Worm (Caenorhabditis elegans) whole organism, L4 larva: ENCODE results near the gene rgs-5.

ENCODE experiments used
- D1046.2 ChIP-seq: fragments of 200-800 bp; sonication (Bioruptor generic); IDR thresholded peaks from 2 replicates; pipeline ENCODE4 v1.3.6; 2022; ENCODE audit warnings: missing genetic modification characterization, missing compliant biosample characterization
- F37D6.2 ChIP-seq: sonication (generic microtip); optimal IDR thresholded peaks from 2 replicates; lab custom pipeline; 2016; ENCODE audit warnings: mild to moderate bottlenecking, missing genetic modification characterization, missing compliant biosample characterization
- F44E2.7 ChIP-seq: fragments of 200-800 bp; sonication (Bioruptor generic); IDR thresholded peaks from 2 replicates; pipeline ENCODE4 v2.1.2; 2022; ENCODE audit warnings: missing genetic modification characterization, missing compliant biosample characterization
- F49E8.2 ChIP-seq: sonication (generic microtip); optimal IDR thresholded peaks from 2 replicates; lab custom pipeline; 2016; ENCODE audit warnings: missing compliant biosample characterization, mild to moderate bottlenecking, missing genetic modification characterization, borderline replicate concordance
- T20F7.1 ChIP-seq: fragments of 200-800 bp; sonication (Bioruptor generic); optimal IDR thresholded peaks from 2 replicates; lab custom pipeline; 2018; ENCODE audit warnings: mild to moderate bottlenecking, missing genetic modification characterization, missing compliant biosample characterization
- T26A8.4 ChIP-seq: fragments of 200-800 bp; sonication (Bioruptor generic); IDR thresholded peaks from 2 replicates; pipeline ENCODE4 v1.3.6; 2022; ENCODE audit warnings: missing genetic modification characterization, missing compliant biosample characterization
- Y105C5A.15 ChIP-seq: fragments of 200-800 bp; sonication (Bioruptor generic); IDR thresholded peaks from 2 replicates; pipeline ENCODE4 v1.3.6; 2022; ENCODE audit warnings: missing genetic modification characterization, missing compliant biosample characterization
- Y48G9A.11 ChIP-seq: fragments of 200-800 bp; sonication (Bioruptor generic); IDR thresholded peaks from 2 replicates; pipeline ENCODE4 v1.3.6; 2022; ENCODE audit warnings: missing genetic modification reagents, missing genetic modification characterization, missing compliant biosample characterization
- Y5F2A.4 ChIP-seq: fragments of 200-800 bp; sonication (Bioruptor generic); optimal IDR thresholded peaks from 2 replicates; lab custom pipeline; 2018; ENCODE audit warnings: mild to moderate bottlenecking, missing genetic modification characterization, missing compliant biosample characterization
- ZK337.2 ChIP-seq: fragments of 200-800 bp; sonication (Bioruptor generic); IDR thresholded peaks from 2 replicates; pipeline ENCODE4 v1.3.6; 2022; ENCODE audit warnings: missing genetic modification reagents, missing genetic modification characterization, missing compliant biosample characterization
- aha-1 ChIP-seq: fragments of 150-350 bp; peaks from one replicate; lab custom pipeline; 2014; ENCODE audit warnings: missing biosample characterization, missing genetic modification characterization
- arid-1 ChIP-seq: fragments of 200-800 bp; sonication (Bioruptor generic); conservative IDR thresholded peaks from 2 replicates; pipeline ENCODE4 v1.3.6; 2022; ENCODE audit warnings: missing genetic modification reagents, missing genetic modification characterization, missing compliant biosample characterization
- ceh-28 ChIP-seq: fragments of 150-350 bp; optimal IDR thresholded peaks from 2 replicates; lab custom pipeline; 2014; ENCODE audit warnings: missing biosample characterization, missing genetic modification reagents, missing genetic modification characterization
- ceh-32 ChIP-seq: sonication (generic microtip); optimal IDR thresholded peaks from 2 replicates; lab custom pipeline; 2016; ENCODE audit warnings: mild to moderate bottlenecking, missing genetic modification characterization, missing compliant biosample characterization; ENCODE audit not compliant: poor library complexity
- ceh-44 ChIP-seq: fragments of 200-800 bp; sonication (Bioruptor generic); IDR thresholded peaks from 2 replicates; pipeline ENCODE4 v1.3.6; 2022; ENCODE audit warnings: missing genetic modification reagents, missing genetic modification characterization, missing compliant biosample characterization
- ces-1 ChIP-seq: fragments of 150-350 bp; sonication (generic microtip); optimal IDR thresholded peaks from 4 replicates; lab custom pipeline; 2014; ENCODE audit warnings: missing biosample characterization, missing genetic modification reagents, missing genetic modification characterization
- cey-2 ChIP-seq: sonication (generic microtip); optimal IDR thresholded peaks from 3 replicates; lab custom pipeline; 2017; ENCODE audit warnings: missing genetic modification characterization, mild to moderate bottlenecking, missing compliant biosample characterization, antibody characterized with exemption, borderline replicate concordance; ENCODE audit not compliant: insufficient read depth
- ctbp-1 ChIP-seq: fragments of 200-800 bp; sonication (Bioruptor generic); IDR thresholded peaks from 2 replicates; pipeline ENCODE4 v1.3.6; 2022; ENCODE audit warnings: missing genetic modification reagents, missing genetic modification characterization, missing compliant biosample characterization
- daf-19 ChIP-seq: fragments of 200-800 bp; sonication (Bioruptor generic); conservative IDR thresholded peaks from 2 replicates; pipeline ENCODE4 v1.3.6; 2022; ENCODE audit warnings: missing genetic modification characterization, missing compliant biosample characterization
- dmd-6 ChIP-seq: fragments of 200-800 bp; sonication (Bioruptor generic); IDR thresholded peaks from 2 replicates; pipeline ENCODE4 v1.3.6; 2022; ENCODE audit warnings: missing genetic modification reagents, missing genetic modification characterization, missing compliant biosample characterization
- dmd-8 ChIP-seq: fragments of 200-800 bp; sonication (Bioruptor generic); IDR thresholded peaks from 2 replicates; pipeline ENCODE4 v1.3.6; 2022; ENCODE audit warnings: missing genetic modification characterization, missing compliant biosample characterization
- dmd-9 ChIP-seq: fragments of 200-800 bp; sonication (Bioruptor generic); IDR thresholded peaks from 2 replicates; pipeline ENCODE4 v1.3.6; 2022; ENCODE audit warnings: missing genetic modification reagents, missing genetic modification characterization, missing compliant biosample characterization
- dve-1 ChIP-seq: sonication (generic microtip); optimal IDR thresholded peaks from 2 replicates; lab custom pipeline; 2017; ENCODE audit warnings: antibody characterized with exemption, mild to moderate bottlenecking, missing genetic modification characterization, missing compliant biosample characterization; ENCODE audit not compliant: insufficient read depth
- hlh-30 ChIP-seq: sonication (generic microtip); optimal IDR thresholded peaks from 2 replicates; lab custom pipeline; 2017; ENCODE audit warnings: antibody characterized with exemption, mild to moderate bottlenecking, missing genetic modification characterization, missing compliant biosample characterization; ENCODE audit not compliant: insufficient read depth
- lin-1 ChIP-seq: fragments of 200-800 bp; sonication (Bioruptor generic); IDR thresholded peaks from 2 replicates; pipeline ENCODE4 v1.3.6; 2022; ENCODE audit warnings: missing genetic modification reagents, missing genetic modification characterization, missing compliant biosample characterization
- lin-13 ChIP-seq: fragments of 150-350 bp; optimal IDR thresholded peaks from 2 replicates; lab custom pipeline; 2014; ENCODE audit warnings: missing biosample characterization, missing genetic modification reagents, missing genetic modification characterization
- lin-38 ChIP-seq: fragments of 200-800 bp; sonication (Bioruptor generic); IDR thresholded peaks from 2 replicates; pipeline ENCODE4 v1.3.6; 2022; ENCODE audit warnings: missing genetic modification reagents, missing genetic modification characterization, missing compliant biosample characterization
- lin-39 ChIP-seq: fragments of 150-350 bp; optimal IDR thresholded peaks from 2 replicates; lab custom pipeline; 2014; ENCODE audit warnings: missing biosample characterization, missing genetic modification reagents, missing genetic modification characterization
- lsy-2 ChIP-seq, 2 experiments: fragments of 150-350 bp in 1 of 2; sonication (generic microtip) in 1 of 2; optimal IDR thresholded peaks; 2 replicates each; lab custom pipeline; 2014 to 2017; ENCODE audit warnings: missing biosample characterization in 2 of 2, missing genetic modification characterization in 2 of 2
- mes-2 ChIP-seq: sonication (generic microtip); optimal IDR thresholded peaks from 2 replicates; lab custom pipeline; 2016; ENCODE audit warnings: missing genotype, mild to moderate bottlenecking, missing genetic modification characterization, missing compliant biosample characterization; ENCODE audit not compliant: poor library complexity, severe bottlenecking
- mxl-2 ChIP-seq: fragments of 200-800 bp; sonication (Bioruptor generic); conservative IDR thresholded peaks from 2 replicates; pipeline ENCODE4 v1.3.6; 2022; ENCODE audit warnings: missing genetic modification reagents, missing genetic modification characterization, missing compliant biosample characterization
- nhr-10 ChIP-seq: fragments of 150-350 bp; optimal IDR thresholded peaks from 2 replicates; lab custom pipeline; 2014; ENCODE audit warnings: missing biosample characterization, missing genetic modification characterization
- nhr-111 ChIP-seq: fragments of 200-800 bp; sonication (Bioruptor generic); optimal IDR thresholded peaks from 2 replicates; lab custom pipeline; 2018; ENCODE audit warnings: mild to moderate bottlenecking, missing genetic modification characterization, missing compliant biosample characterization
- nhr-25 ChIP-seq: sonication (generic microtip); optimal IDR thresholded peaks from 2 replicates; lab custom pipeline; 2017; ENCODE audit warnings: missing genetic modification characterization, mild to moderate bottlenecking, missing compliant biosample characterization, antibody characterized with exemption, moderate library complexity, borderline replicate concordance; ENCODE audit not compliant: insufficient read depth
- nhr-41 ChIP-seq: fragments of 200-800 bp; sonication (Bioruptor generic); IDR thresholded peaks from 2 replicates; pipeline ENCODE4 v1.3.6; 2022; ENCODE audit warnings: missing genetic modification reagents, missing genetic modification characterization, missing compliant biosample characterization
- nhr-42 ChIP-seq: fragments of 200-800 bp; sonication (Bioruptor generic); IDR thresholded peaks from 2 replicates; pipeline ENCODE4 v1.3.6; 2022; ENCODE audit warnings: missing genetic modification characterization, missing compliant biosample characterization
- pha-4 ChIP-seq, 2 experiments: fragments of 150-350 bp in 1 of 2; fragments of 200-800 bp in 1 of 2; sonication (Bioruptor generic) in 1 of 2; IDR thresholded peaks in 1 of 2; optimal IDR thresholded peaks in 1 of 2; 2 replicates each; pipeline versions ENCODE4 v1.3.6 to Lab custom; 2014 to 2022; ENCODE audit warnings: missing genetic modification characterization in 2 of 2, missing genetic modification reagents in 2 of 2, missing biosample characterization in 1 of 2, missing compliant biosample characterization in 1 of 2
- rbr-2 ChIP-seq: sonication (generic microtip); optimal IDR thresholded peaks from 2 replicates; lab custom pipeline; 2016; ENCODE audit warnings: missing genotype, missing genetic modification characterization, missing compliant biosample characterization
- saeg-2 ChIP-seq: fragments of 200-800 bp; sonication (Bioruptor generic); IDR thresholded peaks from 2 replicates; pipeline ENCODE4 v1.3.6; 2022; ENCODE audit warnings: missing genetic modification reagents, missing genetic modification characterization, missing compliant biosample characterization
- skn-1 ChIP-seq: fragments of 150-350 bp; optimal IDR thresholded peaks from 2 replicates; lab custom pipeline; 2014; ENCODE audit warnings: missing biosample characterization, missing genetic modification characterization
- snpc-1.2 ChIP-seq: fragments of 200-800 bp; sonication (Bioruptor generic); IDR thresholded peaks from 2 replicates; pipeline ENCODE4 v1.3.6; 2022; ENCODE audit warnings: missing genetic modification reagents, missing genetic modification characterization, missing compliant biosample characterization
- tra-1 ChIP-seq: fragments of 200-800 bp; sonication (Bioruptor generic); IDR thresholded peaks from 2 replicates; pipeline ENCODE4 v1.3.6; 2022; ENCODE audit warnings: missing genetic modification reagents, missing genetic modification characterization, missing compliant biosample characterization
- unc-130 ChIP-seq: sonication (generic microtip); optimal IDR thresholded peaks from 2 replicates; lab custom pipeline; 2016; ENCODE audit warnings: missing genetic modification reagents, missing genetic modification characterization, missing compliant biosample characterization
- unc-62 ChIP-seq, 3 experiments: fragments of 150-350 bp in 1 of 3; sonication (generic microtip); optimal IDR thresholded peaks in 2 of 3; peaks in 1 of 3; 1 replicate in 1 of 3; 2 replicates in 2 of 3; lab custom pipeline; 2014 to 2017; ENCODE audit warnings: missing biosample characterization in 3 of 3, missing genetic modification characterization in 3 of 3, missing genetic modification reagents in 3 of 3, missing genotype in 1 of 3
- vab-7 ChIP-seq: fragments of 200-800 bp; sonication (Bioruptor generic); IDR thresholded peaks from 2 replicates; pipeline ENCODE4 v1.3.6; 2022; ENCODE audit warnings: missing genetic modification reagents, missing genetic modification characterization, missing compliant biosample characterization
- zag-1 ChIP-seq: fragments of 150-350 bp; optimal IDR thresholded peaks from 2 replicates; lab custom pipeline; 2014; ENCODE audit warnings: missing biosample characterization, missing genetic modification characterization
- ztf-7 ChIP-seq: fragments of 150-350 bp; optimal IDR thresholded peaks from 2 replicates; lab custom pipeline; 2014; ENCODE audit warnings: missing biosample characterization, missing genetic modification characterization

The rgs-5 gene

ce11 chrIII:5678935-5679334 is 19.4 kb upstream of the rgs-5 start, which contains the start of the genes ska-3 and rps-12 (continued):
- TF ChIP-seq lsy-2 (tag; optimal IDR thresholded peaks at IDR 0.05; lab: Kevin White, UChicago): peak; percentile 92 to 98
- TF ChIP-seq ceh-28 (tag; lab: Kevin White, UChicago): peak; percentile 27
- peak; percentile 95 for TF ChIP-seq ctbp-1

- TF ChIP-seq lin-38 (GFP tag; lab: Robert Waterston, UW): peak; percentile 77
- TF ChIP-seq dmd-6 (GFP tag; lab: Robert Waterston, UW): no peak
- TF ChIP-seq lin-13 (GFP tag; lab: Kevin White, UChicago): no peak
- no peak for TF ChIP-seq nhr-111 (GFP tag; lab: Kevin White, UChicago)
- peak; percentile 18; the same call in 1 of the 2 replicates for TF ChIP-seq pha-4 (GFP tag; IDR thresholded peaks at IDR 0.05; lab: Robert Waterston, UW)
- TF ChIP-seq pha-4 (tag; optimal IDR thresholded peaks at IDR 0.05; lab: Kevin White, UChicago): no peak
- TF ChIP-seq daf-19: no peak
- TF ChIP-seq vab-7 (GFP tag; lab: Robert Waterston, UW): no peak
- no peak for TF ChIP-seq cey-2 (tag; lab: Kevin White, UChicago)
- TF ChIP-seq ZK337.2 (GFP tag; lab: Robert Waterston, UW): no peak
- TF ChIP-seq Y5F2A.4 (GFP tag; lab: Kevin White, UChicago): no peak
- TF ChIP-seq aha-1 (tag; lab: Kevin White, UChicago): no peak
- TF ChIP-seq nhr-25 (tag; lab: Kevin White, UChicago): no peak
- 0 out of 2 replicates have a peak, but pooled peaks have one; percentile 16 for TF ChIP-seq dmd-8 (GFP tag; lab: Robert Waterston, UW)
- TF ChIP-seq rbr-2 (tag; lab: Kevin White, UChicago): no peak
- no peak for TF ChIP-seq nhr-42
- TF ChIP-seq F44E2.7: no peak
- TF ChIP-seq F37D6.2 (tag; lab: Kevin White, UChicago): no peak
- TF ChIP-seq lin-1 (GFP tag; lab: Robert Waterston, UW): no peak
- TF ChIP-seq dve-1: no peak
- TF ChIP-seq F49E8.2 (tag; lab: Kevin White, UChicago): peak; percentile 38
- no peak for TF ChIP-seq T20F7.1 (GFP tag; lab: Kevin White, UChicago)
- peak; percentile 69 for TF ChIP-seq Y48G9A.11 (GFP tag; lab: Robert Waterston, UW)
- TF ChIP-seq dmd-9: no peak
- no peak for TF ChIP-seq nhr-41 (GFP tag; lab: Robert Waterston, UW)
- TF ChIP-seq ztf-7 (tag; lab: Kevin White, UChicago): no peak
- no peak for TF ChIP-seq unc-62 (GFP tag; optimal IDR thresholded peaks at IDR 0.05 in 1 of 2; lab: Kevin White, UChicago)
- no peak for TF ChIP-seq unc-62 (tag; optimal IDR thresholded peaks at IDR 0.05; lab: Kevin White, UChicago)
- no peak for TF ChIP-seq lin-39 (tag; lab: Kevin White, UChicago)
- peak; percentile 31; the same call in 1 of the 2 replicates for TF ChIP-seq arid-1
- no peak for TF ChIP-seq hlh-30 (tag; lab: Kevin White, UChicago)
- TF ChIP-seq snpc-1.2 (GFP tag; lab: Robert Waterston, UW): peak; percentile 21; the same call in 1 of the 2 replicates
- TF ChIP-seq zag-1 (tag; lab: Kevin White, UChicago): no peak
- peak; percentile 19 for TF ChIP-seq unc-130 (GFP tag; lab: Kevin White, UChicago)
- TF ChIP-seq tra-1 (GFP tag; lab: Robert Waterston, UW): no peak
- TF ChIP-seq saeg-2 (GFP tag; lab: Robert Waterston, UW): no peak
- TF ChIP-seq T26A8.4 (GFP tag; lab: Robert Waterston, UW): no peak
- TF ChIP-seq nhr-10: no peak
- TF ChIP-seq ceh-44 (GFP tag; lab: Robert Waterston, UW): no peak
- TF ChIP-seq ceh-32 (tag; lab: Kevin White, UChicago): no peak
- no peak for TF ChIP-seq mes-2
- TF ChIP-seq skn-1 (tag; lab: Kevin White, UChicago): no peak
- no peak for TF ChIP-seq Y105C5A.15 (GFP tag; lab: Robert Waterston, UW)
- TF ChIP-seq D1046.2: no peak
- no peak for TF ChIP-seq mxl-2
- no peak for TF ChIP-seq ces-1 (GFP tag; lab: Kevin White, UChicago)
- TF ChIP-seq, all 104 proteins: peak for 8
Observed at ce11 chrIII:5680141-5680540, 18.2 kb upstream of the rgs-5 start, which contains the start of gene pst-2. pst-2 (plus strand) TSS chrIII:5680433.
